Worm (Caenorhabditis elegans): Measurements from ENCODE around the gene srj-22.

- TF ChIP-seq W03F9.2 (tag; optimal IDR thresholded peaks at IDR 0.05), result no peak
- TF ChIP-seq dao-5 (tag; optimal IDR thresholded peaks at IDR 0.05), result no peak
Measured at ce11 chrV:10750630-10751029, 7.1 kb upstream of the srj-22 start, which contains the start of gene F28H7.3.

Measured in whole organism, L4/young adult.